Fruit fly (Drosophila melanogaster) whole organism, prepupa: ENCODE data around the gene CG6983.

Experiments used
- CG11762 ChIP-seq: fragments of 200-800 bp; sonication (Bioruptor generic); optimal IDR thresholded peaks from 3 replicates; lab custom pipeline; 2016; ENCODE audit warnings: missing biosample characterization, missing genetic modification characterization; ENCODE audit not compliant: insufficient read depth
- CG15336 ChIP-seq: fragments of 200-800 bp; sonication (Bioruptor generic); IDR thresholded peaks from 2 replicates; pipeline ENCODE4 v1.3.6; 2022; ENCODE audit warnings: missing biosample characterization, missing genetic modification characterization
- CG1621 ChIP-seq: fragments of 200-800 bp; sonication (Bioruptor generic); optimal IDR thresholded peaks from 3 replicates; lab custom pipeline; 2018; ENCODE audit warnings: missing biosample characterization, mild to moderate bottlenecking, missing genetic modification characterization
- CG16779 ChIP-seq: fragments of 200-800 bp; sonication (Bioruptor generic); optimal IDR thresholded peaks from 3 replicates; lab custom pipeline; 2017; ENCODE audit warnings: missing biosample characterization, mild to moderate bottlenecking, missing genetic modification characterization
- CG3032 ChIP-seq: fragments of 200-800 bp; optimal IDR thresholded peaks from 2 replicates; lab custom pipeline; 2019; ENCODE audit warnings: missing biosample characterization, mild to moderate bottlenecking, missing genetic modification characterization, moderate library complexity
- CG31627 ChIP-seq: fragments of 200-800 bp; sonication (Bioruptor generic); optimal IDR thresholded peaks from 3 replicates; lab custom pipeline; 2016; ENCODE audit warnings: missing biosample characterization, missing genetic modification characterization
- CG32006 ChIP-seq: fragments of 200-800 bp; sonication (Bioruptor generic); optimal IDR thresholded peaks from 3 replicates; lab custom pipeline; 2017; ENCODE audit warnings: missing biosample characterization, mild to moderate bottlenecking, missing genetic modification characterization
- CG34406 ChIP-seq: fragments of 200-800 bp; sonication (Bioruptor generic); optimal IDR thresholded peaks from 3 replicates; lab custom pipeline; 2016; ENCODE audit warnings: missing biosample characterization, missing genetic modification characterization
- CG3919 ChIP-seq: fragments of 200-800 bp; sonication (Bioruptor generic); optimal IDR thresholded peaks from 3 replicates; lab custom pipeline; 2016; ENCODE audit warnings: missing biosample characterization, missing genetic modification characterization
- CG4318 ChIP-seq: fragments of 200-800 bp; sonication (Bioruptor generic); optimal IDR thresholded peaks from 3 replicates; lab custom pipeline; 2017; ENCODE audit warnings: missing biosample characterization, mild to moderate bottlenecking, missing genetic modification characterization
- CG6163 ChIP-seq: fragments of 200-800 bp; sonication (Bioruptor generic); IDR thresholded peaks from 3 replicates; pipeline ENCODE4 v1.3.6; 2022; ENCODE audit warnings: missing biosample characterization, missing genetic modification characterization
- CG6792 ChIP-seq: fragments of 200-800 bp; sonication (Bioruptor generic); optimal IDR thresholded peaks from 3 replicates; lab custom pipeline; 2016; ENCODE audit warnings: missing biosample characterization, missing genetic modification characterization
- CG6808 ChIP-seq: fragments of 200-800 bp; sonication (Bioruptor generic); optimal IDR thresholded peaks from 3 replicates; lab custom pipeline; 2017; ENCODE audit warnings: missing biosample characterization, missing genetic modification characterization, mild to moderate bottlenecking, moderate library complexity, missing genetic modification reagents
- CG6854 ChIP-seq: fragments of 200-800 bp; sonication (Bioruptor generic); optimal IDR thresholded peaks from 2 replicates; lab custom pipeline; 2017; ENCODE audit warnings: missing biosample characterization, mild to moderate bottlenecking, missing genetic modification characterization
- CG7368 ChIP-seq: fragments of 200-800 bp; sonication (Bioruptor generic); optimal IDR thresholded peaks from 3 replicates; lab custom pipeline; 2016; ENCODE audit warnings: missing biosample characterization, missing genetic modification characterization
- CG8119 ChIP-seq: fragments of 200-800 bp; sonication (Bioruptor generic); IDR thresholded peaks from 3 replicates; pipeline ENCODE4 v1.3.6; 2022; ENCODE audit warnings: missing biosample characterization, missing genetic modification characterization
- CG8319 ChIP-seq: fragments of 200-800 bp; sonication (Bioruptor generic); optimal IDR thresholded peaks from 3 replicates; lab custom pipeline; 2016; ENCODE audit warnings: missing biosample characterization, missing genetic modification characterization
- CG8632 ChIP-seq: fragments of 200-800 bp; sonication (Bioruptor generic); optimal IDR thresholded peaks from 3 replicates; lab custom pipeline; 2016; ENCODE audit warnings: missing biosample characterization, missing genetic modification characterization
- Eip75B ChIP-seq: fragments of 200-800 bp; sonication (Bioruptor generic); optimal IDR thresholded peaks from 3 replicates; lab custom pipeline; 2016; ENCODE audit warnings: missing biosample characterization, missing genetic modification characterization
- Eip78C ChIP-seq: fragments of 200-800 bp; sonication (Bioruptor generic); peaks from one replicate; lab custom pipeline; 2016; ENCODE audit warnings: missing biosample characterization, missing genetic modification characterization
- Eip93F ChIP-seq: fragments of 200-800 bp; sonication (Bioruptor generic); optimal IDR thresholded peaks from 2 replicates; lab custom pipeline; 2016; ENCODE audit warnings: missing biosample characterization, mild to moderate bottlenecking, missing genetic modification characterization
- Ets96B ChIP-seq: fragments of 200-800 bp; optimal IDR thresholded peaks from 2 replicates; lab custom pipeline; 2019; ENCODE audit warnings: missing biosample characterization, mild to moderate bottlenecking, missing genetic modification characterization, moderate library complexity
- Gug ChIP-seq: fragments of 200-800 bp; sonication (Bioruptor generic); IDR thresholded peaks from 2 replicates; pipeline ENCODE4 v1.3.6; 2022; ENCODE audit warnings: missing biosample characterization, missing genetic modification characterization
- Hr38 ChIP-seq: sonication (Bioruptor generic); optimal IDR thresholded peaks from 2 replicates; lab custom pipeline; 2016; ENCODE audit warnings: missing biosample characterization, missing genetic modification characterization
- Hr39 ChIP-seq: fragments of 200-800 bp; sonication (Bioruptor generic); optimal IDR thresholded peaks from 2 replicates; lab custom pipeline; 2016; ENCODE audit warnings: missing biosample characterization, missing genetic modification characterization
- Hr4 ChIP-seq: fragments of 200-800 bp; sonication (Bioruptor generic); optimal IDR thresholded peaks from 3 replicates; lab custom pipeline; 2016; ENCODE audit warnings: missing biosample characterization, missing genetic modification characterization
- Lpt ChIP-seq: fragments of 200-800 bp; sonication (Bioruptor generic); optimal IDR thresholded peaks from 3 replicates; lab custom pipeline; 2016; ENCODE audit warnings: missing biosample characterization, missing genetic modification characterization
- OdsH ChIP-seq: fragments of 200-800 bp; sonication (Bioruptor generic); optimal IDR thresholded peaks from 3 replicates; lab custom pipeline; 2016; ENCODE audit warnings: missing biosample characterization, missing genetic modification characterization
- Sox102F ChIP-seq: fragments of 200-800 bp; sonication (Bioruptor generic); optimal IDR thresholded peaks from 2 replicates; lab custom pipeline; 2016; ENCODE audit warnings: missing biosample characterization, mild to moderate bottlenecking, missing genetic modification characterization
- Sox14 ChIP-seq: fragments of 200-800 bp; sonication (Bioruptor generic); optimal IDR thresholded peaks from 3 replicates; lab custom pipeline; 2016; ENCODE audit warnings: missing biosample characterization, missing genetic modification characterization
- Sox15 ChIP-seq: fragments of 200-800 bp; sonication (Bioruptor generic); optimal IDR thresholded peaks from 3 replicates; lab custom pipeline; 2016; ENCODE audit warnings: missing biosample characterization, missing genetic modification characterization
- cyc ChIP-seq: fragments of 200-800 bp; sonication (Bioruptor generic); optimal IDR thresholded peaks from 3 replicates; lab custom pipeline; 2016; ENCODE audit warnings: missing biosample characterization, missing genetic modification characterization
- dac ChIP-seq: fragments of 200-800 bp; sonication (Bioruptor generic); optimal IDR thresholded peaks from 2 replicates; lab custom pipeline; 2017; ENCODE audit warnings: missing biosample characterization, mild to moderate bottlenecking, missing genetic modification characterization
- eg ChIP-seq: fragments of 200-800 bp; sonication (Bioruptor generic); IDR thresholded peaks from 3 replicates; pipeline ENCODE4 v1.3.6; 2022; ENCODE audit warnings: missing biosample characterization, missing genetic modification characterization
- fd59A ChIP-seq: fragments of 200-800 bp; sonication (Bioruptor generic); optimal IDR thresholded peaks from 2 replicates; lab custom pipeline; 2017; ENCODE audit warnings: missing biosample characterization, mild to moderate bottlenecking, missing genetic modification characterization, missing genetic modification reagents
- fd85E ChIP-seq: fragments of 200-800 bp; sonication (Bioruptor generic); optimal IDR thresholded peaks from 3 replicates; lab custom pipeline; 2016; ENCODE audit warnings: missing biosample characterization, missing genetic modification characterization
- fkh ChIP-seq: fragments of 200-800 bp; sonication (Bioruptor generic); optimal IDR thresholded peaks from 3 replicates; lab custom pipeline; 2017; ENCODE audit warnings: missing biosample characterization, mild to moderate bottlenecking, missing genetic modification characterization, moderate library complexity
- lz ChIP-seq: fragments of 200-800 bp; sonication (Bioruptor generic); optimal IDR thresholded peaks from 3 replicates; lab custom pipeline; 2016; ENCODE audit warnings: missing biosample characterization, missing genetic modification characterization
- net ChIP-seq: fragments of 200-800 bp; sonication (Bioruptor generic); optimal IDR thresholded peaks from 3 replicates; lab custom pipeline; 2016; ENCODE audit warnings: missing biosample characterization, missing genetic modification characterization
- pdm3 ChIP-seq: fragments of 200-800 bp; sonication (Bioruptor generic); optimal IDR thresholded peaks from 3 replicates; lab custom pipeline; 2016; ENCODE audit warnings: missing biosample characterization, missing genetic modification characterization
- spab ChIP-seq: fragments of 200-800 bp; sonication (Bioruptor generic); optimal IDR thresholded peaks from 2 replicates; lab custom pipeline; 2017; ENCODE audit warnings: missing biosample characterization, mild to moderate bottlenecking, missing genetic modification characterization, missing genetic modification reagents
- ss ChIP-seq, 2 experiments: fragments of 200-800 bp; sonication (Bioruptor generic); optimal IDR thresholded peaks; 2 replicates in 1 of 2; 3 replicates in 1 of 2; lab custom pipeline; 2017 to 2018; ENCODE audit warnings: mild to moderate bottlenecking in 2 of 2, missing biosample characterization in 2 of 2, missing genetic modification characterization in 2 of 2, moderate library complexity in 1 of 2
- svp ChIP-seq: fragments of 200-800 bp; sonication (Bioruptor generic); peaks from one replicate; lab custom pipeline; 2016; ENCODE audit warnings: missing biosample characterization, missing genetic modification characterization
- topi ChIP-seq: fragments of 200-800 bp; sonication (Bioruptor generic); optimal IDR thresholded peaks from 3 replicates; lab custom pipeline; 2016; ENCODE audit warnings: missing biosample characterization, missing genetic modification characterization

Gene CG6983

dm6 chr3L:8449202-8449799, at the start of gene CG6983:
CG6983 (minus strand) TSS chr3L:8449377.
- TF ChIP-seq CG15336 (GFP tag; lab: Robert Waterston, UW), result 0 out of 2 replicates have a peak, but pooled peaks have one; percentile 9
- TF ChIP-seq Sox14 (GFP tag; lab: Kevin White, UChicago), result no peak
- TF ChIP-seq CG34406 (GFP tag; lab: Kevin White, UChicago), result no peak
- TF ChIP-seq CG6163, result peak; percentile 8; the same call in 2 of the 3 replicates
- no peak for TF ChIP-seq Hr4
- no peak for TF ChIP-seq fd59A (GFP tag; lab: Kevin White, UChicago)
- TF ChIP-seq fkh (GFP tag; lab: Kevin White, UChicago), result peak; percentile 83
- TF ChIP-seq Eip78C, result peak; percentile 39

- TF ChIP-seq CG11762 (GFP tag; lab: Kevin White, UChicago), result no peak
- TF ChIP-seq Sox14 (GFP tag; lab: Kevin White, UChicago), result no peak
- TF ChIP-seq CG3032 (tag; lab: Kevin White, UChicago), result no peak
- TF ChIP-seq cyc (GFP tag; lab: Kevin White, UChicago), result no peak
- peak; percentile 28 for TF ChIP-seq Sox102F
- TF ChIP-seq OdsH (GFP tag; lab: Kevin White, UChicago), result no peak
- no peak for TF ChIP-seq CG8119 (GFP tag; lab: Robert Waterston, UW)
- no peak for TF ChIP-seq CG31627 (GFP tag; lab: Kevin White, UChicago)
- TF ChIP-seq svp (GFP tag; lab: Kevin White, UChicago), result peak; percentile 69
- TF ChIP-seq topi (GFP tag; lab: Kevin White, UChicago), result no peak
- TF ChIP-seq, all 60 proteins: peak for 2
These were observed 31.8 kb upstream of the CG6983 start for dm6 chr3L:8480944-8481343.

dm6 chr3L:8461229-8462004, 12.2 kb upstream of the CG6983 start:
- no peak for TF ChIP-seq CG6808
- no peak for TF ChIP-seq Hr38
- TF ChIP-seq CG6854 (GFP tag; lab: Kevin White, UChicago), result no peak
- peak; percentile 27; the same call in 1 of the 3 replicates for TF ChIP-seq CG8119 (GFP tag; lab: Robert Waterston, UW)
- peak; percentile 22 for TF ChIP-seq CG1621 (tag; lab: Kevin White, UChicago)
- TF ChIP-seq OdsH (GFP tag; lab: Kevin White, UChicago), result no peak
- peak; percentile 47 for TF ChIP-seq CG34406 (GFP tag; lab: Kevin White, UChicago)
- peak in 1 of 2 experiments; percentile 38 for TF ChIP-seq ss (GFP tag; optimal IDR thresholded peaks at IDR 0.05; lab: Kevin White, UChicago)
- no peak for TF ChIP-seq CG7368 (GFP tag; lab: Kevin White, UChicago)
- no peak for TF ChIP-seq lz (GFP tag; lab: Kevin White, UChicago)
- TF ChIP-seq pdm3, result peak; percentile 0
- TF ChIP-seq CG8632 (GFP tag; lab: Kevin White, UChicago), result peak; percentile 48
- TF ChIP-seq Lpt (GFP tag; lab: Kevin White, UChicago), result no peak
- TF ChIP-seq CG3032 (tag; lab: Kevin White, UChicago), result peak; percentile 15
- TF ChIP-seq net, result peak; percentile 43
- TF ChIP-seq Sox14 (GFP tag; lab: Kevin White, UChicago), result peak; percentile 15
- TF ChIP-seq CG8319 (GFP tag; lab: Kevin White, UChicago), result peak; percentile 35
- TF ChIP-seq Sox102F, result peak; percentile 14
- TF ChIP-seq topi (GFP tag; lab: Kevin White, UChicago), result peak; percentile 16
- no peak for TF ChIP-seq Hr39
- no peak for TF ChIP-seq Eip93F (GFP tag; lab: Kevin White, UChicago)
- peak; percentile 22 for TF ChIP-seq CG6792
- TF ChIP-seq CG4318, result no peak
- no peak for TF ChIP-seq CG16779
- TF ChIP-seq Ets96B (tag; lab: Kevin White, UChicago), result peak; percentile 6
- peak; percentile 19 for TF ChIP-seq cyc (GFP tag; lab: Kevin White, UChicago)
- TF ChIP-seq Gug, result 0 out of 2 replicates have a peak, but pooled peaks have one; percentile 9
- no peak for TF ChIP-seq dac (GFP tag; lab: Kevin White, UChicago)
- TF ChIP-seq CG3919 (GFP tag; lab: Kevin White, UChicago), result no peak
- no peak for TF ChIP-seq fkh (GFP tag; lab: Kevin White, UChicago)
- TF ChIP-seq Eip75B (GFP tag; lab: Kevin White, UChicago), result peak; percentile 7
- TF ChIP-seq spab (GFP tag; lab: Kevin White, UChicago), result peak; percentile 26
- no peak for TF ChIP-seq svp (GFP tag; lab: Kevin White, UChicago)
- no peak for TF ChIP-seq CG32006 (GFP tag; lab: Kevin White, UChicago)
- no peak for TF ChIP-seq Sox15 (GFP tag; lab: Kevin White, UChicago)
- peak; percentile 22 for TF ChIP-seq CG11762 (GFP tag; lab: Kevin White, UChicago)
- TF ChIP-seq eg (GFP tag; lab: Robert Waterston, UW), result no peak
- TF ChIP-seq fd85E (GFP tag; lab: Kevin White, UChicago), result no peak
